Worm (Caenorhabditis elegans) whole organism, young adult: ENCODE measurements around the gene Y38H8A.2.
A peak's percentile ranks its signal among the peaks of the same experiment; 100 is the strongest.
"Not testable (repeated sequence)": the region's sequence is repeated elsewhere in the genome, so short reads cannot be mapped to it uniquely, and the experiment has no call there.

Experiments used
- B0019.2 ChIP-seq: fragments of 200-800 bp; sonication (Bioruptor generic); conservative IDR thresholded peaks from 2 replicates; pipeline ENCODE4 v1.3.6; 2022; ENCODE audit warnings: missing genetic modification reagents, missing genetic modification characterization, missing compliant biosample characterization
- F10E7.11 ChIP-seq: sonication (generic microtip); optimal IDR thresholded peaks from 2 replicates; lab custom pipeline; 2017; ENCODE audit warnings: mild to moderate bottlenecking, missing genetic modification characterization, moderate library complexity, missing compliant biosample characterization
- F23B12.7 ChIP-seq: sonication (generic microtip); optimal IDR thresholded peaks from 2 replicates; lab custom pipeline; 2017; ENCODE audit warnings: missing genetic modification characterization, mild to moderate bottlenecking, missing compliant biosample characterization, antibody characterized with exemption, moderate library complexity; ENCODE audit not compliant: insufficient read depth
- F33H1.4 ChIP-seq: fragments of 200-800 bp; sonication (Bioruptor generic); IDR thresholded peaks from 2 replicates; pipeline ENCODE4 v1.3.6; 2022; ENCODE audit warnings: missing genetic modification reagents, missing genetic modification characterization, missing compliant biosample characterization
- F52B5.7 ChIP-seq: sonication (generic microtip); optimal IDR thresholded peaks from 2 replicates; lab custom pipeline; 2016; ENCODE audit warnings: mild to moderate bottlenecking, missing genetic modification characterization, missing compliant biosample characterization
- ama-1 ChIP-seq, 3 experiments: fragments of 150-350 bp in 1 of 3; sonication (generic microtip) in 2 of 3; optimal IDR thresholded peaks; 2 replicates each; lab custom pipeline; 2014 to 2018; ENCODE audit warnings: missing biosample characterization in 2 of 3, missing genetic modification characterization in 2 of 3, missing genetic modification reagents in 2 of 3
- aptf-2 ChIP-seq: fragments of 200-800 bp; sonication (Bioruptor generic); conservative IDR thresholded peaks from 2 replicates; pipeline ENCODE4 v1.3.6; 2022; ENCODE audit warnings: missing genetic modification reagents, missing genetic modification characterization, missing compliant biosample characterization
- attf-6 ChIP-seq: fragments of 200-800 bp; sonication (Bioruptor generic); IDR thresholded peaks from 2 replicates; pipeline ENCODE4 v1.3.6; 2022; ENCODE audit warnings: missing genetic modification reagents, missing genetic modification characterization, missing compliant biosample characterization
- ccch-3 ChIP-seq: fragments of 200-800 bp; sonication (Bioruptor generic); optimal IDR thresholded peaks from 2 replicates; lab custom pipeline; 2018; ENCODE audit warnings: mild to moderate bottlenecking, missing genetic modification characterization, missing compliant biosample characterization
- ceh-91 ChIP-seq: fragments of 200-800 bp; sonication (Bioruptor generic); IDR thresholded peaks from 2 replicates; pipeline ENCODE4 v1.3.6; 2022; ENCODE audit warnings: missing genetic modification reagents, missing genetic modification characterization, missing compliant biosample characterization
- dpl-1 ChIP-seq: fragments of 150-350 bp; optimal IDR thresholded peaks from 2 replicates; lab custom pipeline; 2014; ENCODE audit warnings: missing biosample characterization, missing genetic modification reagents, missing genetic modification characterization
- efl-1 ChIP-seq: fragments of 150-350 bp; optimal IDR thresholded peaks from 2 replicates; lab custom pipeline; 2014; ENCODE audit warnings: missing biosample characterization, missing genetic modification reagents, missing genetic modification characterization
- him-1 ChIP-seq: sonication (generic microtip); optimal IDR thresholded peaks from 2 replicates; lab custom pipeline; 2016; ENCODE audit warnings: missing genotype, missing genetic modification reagents, missing genetic modification characterization, missing compliant biosample characterization
- hmg-1.2 ChIP-seq: fragments of 200-800 bp; sonication (Bioruptor generic); IDR thresholded peaks from 2 replicates; pipeline ENCODE4 v1.3.6; 2022; ENCODE audit warnings: missing genetic modification reagents, missing genetic modification characterization, missing compliant biosample characterization
- lag-1 ChIP-seq: fragments of 200-800 bp; sonication (Bioruptor generic); IDR thresholded peaks from 2 replicates; pipeline ENCODE4 v1.3.6; 2022; ENCODE audit warnings: missing genetic modification reagents, missing genetic modification characterization, missing compliant biosample characterization
- lin-40 ChIP-seq: sonication (generic microtip); optimal IDR thresholded peaks from 2 replicates; lab custom pipeline; 2016; ENCODE audit warnings: missing genetic modification characterization, mild to moderate bottlenecking, missing compliant biosample characterization, missing genotype, missing genetic modification reagents
- lin-54 ChIP-seq: fragments of 200-800 bp; sonication (Bioruptor generic); optimal IDR thresholded peaks from 2 replicates; lab custom pipeline; 2018; ENCODE audit warnings: mild to moderate bottlenecking, missing genetic modification characterization, missing compliant biosample characterization
- lsl-1 ChIP-seq: fragments of 200-800 bp; sonication (Bioruptor generic); optimal IDR thresholded peaks from 2 replicates; lab custom pipeline; 2018; ENCODE audit warnings: mild to moderate bottlenecking, missing genetic modification characterization, moderate library complexity, missing compliant biosample characterization
- madf-6 ChIP-seq: fragments of 200-800 bp; sonication (Bioruptor generic); IDR thresholded peaks from 2 replicates; pipeline ENCODE4 v1.3.6; 2022; ENCODE audit warnings: missing genetic modification reagents, missing genetic modification characterization, missing compliant biosample characterization
- madf-8 ChIP-seq: fragments of 200-800 bp; sonication (Bioruptor generic); conservative IDR thresholded peaks from 2 replicates; pipeline ENCODE4 v1.3.6; 2022; ENCODE audit warnings: missing genetic modification reagents, missing genetic modification characterization, missing compliant biosample characterization
- nfya-1 ChIP-seq: sonication (generic microtip); optimal IDR thresholded peaks from 2 replicates; lab custom pipeline; 2017; ENCODE audit warnings: antibody characterized with exemption, missing compliant biosample characterization, missing genetic modification characterization, borderline replicate concordance; ENCODE audit not compliant: insufficient read depth
- nhr-80 ChIP-seq: sonication (generic microtip); optimal IDR thresholded peaks from 2 replicates; lab custom pipeline; 2016; ENCODE audit warnings: missing genetic modification characterization, missing compliant biosample characterization
- pbrm-1 ChIP-seq: fragments of 200-800 bp; sonication (Bioruptor generic); IDR thresholded peaks from 2 replicates; pipeline ENCODE4 v1.3.6; 2022; ENCODE audit warnings: missing genetic modification reagents, missing genetic modification characterization, missing compliant biosample characterization
- rpc-1 ChIP-seq, 2 experiments: fragments of 150-350 bp in 1 of 2; sonication (generic microtip) in 1 of 2; optimal IDR thresholded peaks; 2 replicates each; lab custom pipeline; 2014 to 2018; ENCODE audit warnings: missing biosample characterization in 1 of 2, missing genetic modification characterization in 1 of 2, missing genetic modification reagents in 1 of 2, missing genotype in 1 of 2
- sea-2 ChIP-seq: fragments of 200-800 bp; sonication (Bioruptor generic); IDR thresholded peaks from 2 replicates; pipeline ENCODE4 v1.3.6; 2022; ENCODE audit warnings: missing genetic modification characterization, missing compliant biosample characterization
- snpc-4 ChIP-seq, 5 experiments: fragments of 150-350 bp in 1 of 5; sonication (generic microtip) in 4 of 5; optimal IDR thresholded peaks; 2 replicates each; lab custom pipeline; 2014 to 2018; ENCODE audit warnings: missing genetic modification characterization in 5 of 5, missing biosample characterization in 3 of 5, antibody characterized with exemption in 2 of 5, mild to moderate bottlenecking in 2 of 5, missing compliant biosample characterization in 2 of 5, missing genotype in 2 of 5, moderate library complexity in 2 of 5, missing genetic modification reagents in 1 of 5
- tlf-1 ChIP-seq: fragments of 200-800 bp; sonication (Bioruptor generic); optimal IDR thresholded peaks from 2 replicates; lab custom pipeline; 2018; ENCODE audit warnings: mild to moderate bottlenecking, missing genetic modification characterization, missing compliant biosample characterization
- unc-130 ChIP-seq: sonication (generic microtip); optimal IDR thresholded peaks from 2 replicates; lab custom pipeline; 2016; ENCODE audit warnings: missing genetic modification reagents, missing genetic modification characterization, missing compliant biosample characterization
- xnd-1 ChIP-seq: sonication (generic microtip); optimal IDR thresholded peaks from 2 replicates; lab custom pipeline; 2016; ENCODE audit warnings: missing genotype, missing genetic modification reagents, missing genetic modification characterization, missing compliant biosample characterization
- zfh-2 ChIP-seq: fragments of 200-800 bp; sonication (Bioruptor generic); conservative IDR thresholded peaks from 2 replicates; pipeline ENCODE4 v1.3.6; 2022; ENCODE audit warnings: missing genetic modification reagents, missing genetic modification characterization, missing compliant biosample characterization
- ztf-18 ChIP-seq: sonication (generic microtip); optimal IDR thresholded peaks from 2 replicates; lab custom pipeline; 2016; ENCODE audit warnings: missing genotype, mild to moderate bottlenecking, missing genetic modification characterization, missing compliant biosample characterization

The Y38H8A.2 gene

DNA sequence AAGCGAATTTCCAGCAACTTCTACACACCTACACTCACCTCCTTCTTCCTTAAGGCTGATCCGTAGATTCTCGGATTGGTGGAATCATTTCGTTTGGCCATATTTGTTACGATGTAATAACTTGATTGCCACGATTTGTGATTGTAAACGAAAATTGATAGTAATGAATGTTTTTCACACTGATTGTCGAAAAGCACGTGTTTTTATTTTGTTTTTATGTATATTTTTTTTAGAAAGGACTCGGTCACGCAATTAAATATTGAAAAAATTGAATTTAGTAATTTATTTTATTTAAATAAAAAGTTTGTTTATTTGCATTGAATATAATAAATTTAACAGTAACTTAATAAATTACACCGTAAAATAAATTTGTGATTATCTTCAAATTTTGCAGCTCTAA lies 40.3 kb upstream of the Y38H8A.2 start, which contains the start of gene K09B11.5:
Gene K09B11.5 (minus strand): TSS at position 101 of the 400 bp plus-strand sequence.
- TF ChIP-seq lin-40 (tag; lab: Kevin White, UChicago); unc-130 (GFP tag; lab: Kevin White, UChicago); snpc-4 (GFP tag; optimal IDR thresholded peaks at IDR 0.05; lab: Kevin White, UChicago); snpc-4 (tag; optimal IDR thresholded peaks at IDR 0.05; lab: Kevin White, UChicago): not testable (repeated sequence)

DNA sequence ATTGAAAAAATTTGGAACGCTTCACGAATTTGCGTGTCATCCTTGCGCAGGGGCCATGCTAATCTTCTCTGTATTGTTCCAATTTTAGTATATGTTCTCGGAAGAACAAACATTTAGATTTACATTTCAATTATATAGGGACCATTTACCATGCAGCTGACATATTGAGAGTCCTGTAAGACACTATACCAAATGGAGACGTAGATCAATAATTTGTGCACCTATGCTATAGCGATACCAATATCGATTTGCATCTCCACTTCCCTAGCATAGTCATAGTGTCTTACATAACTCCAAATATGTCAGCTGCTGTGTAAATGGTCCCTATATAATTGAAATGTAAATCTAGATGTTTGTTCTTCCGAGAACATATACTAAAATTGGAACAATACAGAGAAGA lies 33.7 kb upstream of the Y38H8A.2 start:
- not testable (repeated sequence) for TF ChIP-seq rpc-1 (optimal IDR thresholded peaks at IDR 0.05; lab: Kevin White, UChicago); snpc-4 (GFP tag; optimal IDR thresholded peaks at IDR 0.05; lab: Kevin White, UChicago)
- TF ChIP-seq rpc-1 (tag; optimal IDR thresholded peaks at IDR 0.05; lab: Kevin White, UChicago) (peak; percentile 51), snpc-4 (tag; optimal IDR thresholded peaks at IDR 0.05; lab: Kevin White, UChicago) (peak in 1 of 4 experiments; percentile 61)

DNA sequence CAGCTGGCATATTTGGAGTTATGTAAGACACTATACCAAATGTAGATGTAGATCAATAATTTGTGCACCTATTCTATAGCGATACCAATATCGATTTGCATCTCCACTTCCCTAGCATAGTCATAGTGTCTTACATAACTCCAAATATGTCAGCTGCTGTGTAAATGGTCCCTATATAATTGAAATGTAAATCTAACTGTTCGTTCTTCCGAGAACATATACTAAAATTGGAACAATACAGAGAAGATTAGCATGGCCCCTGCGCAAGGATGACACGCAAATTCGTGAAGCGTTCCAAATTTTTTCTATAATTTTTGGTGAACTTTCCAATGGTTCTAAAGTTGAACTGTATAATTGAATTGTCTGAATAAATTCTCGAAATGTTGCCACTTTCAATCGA lies 30.7 kb upstream of the Y38H8A.2 start:
- TF ChIP-seq hmg-1.2 (GFP tag; lab: Robert Waterston, UW), result peak; percentile 28
- not testable (repeated sequence) for TF ChIP-seq snpc-4 (GFP tag; optimal IDR thresholded peaks at IDR 0.05; lab: Kevin White, UChicago)
- peak in 1 of 4 experiments; percentile 72 for TF ChIP-seq snpc-4 (tag; optimal IDR thresholded peaks at IDR 0.05; lab: Kevin White, UChicago)
- TF ChIP-seq rpc-1 (optimal IDR thresholded peaks at IDR 0.05; lab: Kevin White, UChicago), result peak; percentile 6
- TF ChIP-seq rpc-1 (tag; optimal IDR thresholded peaks at IDR 0.05; lab: Kevin White, UChicago), result peak; percentile 59
- TF ChIP-seq, all 124 proteins: peak for 3; not testable (repeated sequence) for 121

DNA sequence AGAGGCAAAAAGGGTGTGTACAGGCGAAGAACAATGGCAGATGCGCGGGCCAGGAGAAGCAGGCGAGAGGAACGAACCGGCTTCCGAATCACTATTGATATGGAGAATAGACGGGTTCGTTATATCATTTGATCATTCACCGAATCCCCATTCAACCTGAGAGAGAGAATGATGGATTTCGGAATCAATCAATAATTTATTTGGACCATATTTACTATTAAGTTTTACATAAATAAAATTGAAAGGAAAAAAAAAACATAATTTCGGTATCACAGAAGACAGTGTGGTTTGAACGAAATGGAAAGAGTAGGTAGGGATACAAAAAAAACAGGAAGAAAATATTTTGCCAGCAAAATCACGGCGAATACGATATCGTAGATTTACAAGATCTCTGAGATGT lies 29.0 kb upstream of the Y38H8A.2 start, which contains the start of gene mam-3:
Gene mam-3 (minus strand): TSS at position 101 of the 400 bp plus-strand sequence.
- TF ChIP-seq sea-2 (GFP tag; lab: Robert Waterston, UW) (no peak), tlf-1 (GFP tag; lab: Kevin White, UChicago) (no peak), snpc-4 (GFP tag; optimal IDR thresholded peaks at IDR 0.05; lab: Kevin White, UChicago) (no peak), snpc-4 (tag; optimal IDR thresholded peaks at IDR 0.05; lab: Kevin White, UChicago) (peak in 1 of 4 experiments; percentile 10)

DNA sequence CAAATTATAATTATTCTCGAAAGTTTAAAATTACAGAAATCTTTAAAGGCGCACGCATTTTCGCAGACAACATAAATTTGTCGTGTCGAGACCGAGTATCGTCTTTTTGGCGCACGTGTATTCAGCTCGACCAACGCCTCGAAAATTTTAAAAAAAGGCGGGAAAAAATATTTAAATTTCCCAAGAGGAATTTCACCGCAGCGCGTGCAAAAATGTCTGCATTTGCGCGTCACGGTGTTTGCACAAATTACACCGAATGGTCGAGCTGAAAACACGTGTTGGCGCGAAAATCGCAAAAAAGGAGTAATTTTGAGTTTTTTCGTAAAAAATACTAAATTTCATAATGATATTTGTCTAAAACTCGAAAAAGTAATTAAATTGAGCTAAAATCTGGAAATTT lies 23.5 kb upstream of the Y38H8A.2 start:
- TF ChIP-seq F33H1.4 (GFP tag; lab: Robert Waterston, UW) (peak; percentile 42), attf-6 (GFP tag; lab: Robert Waterston, UW) (peak; percentile 33; the same call in 1 of the 2 replicates), nfya-1 (tag; lab: Kevin White, UChicago) (no peak), pbrm-1 (GFP tag; lab: Robert Waterston, UW) (no peak), F23B12.7 (tag; lab: Kevin White, UChicago) (no peak), ztf-18 (tag; lab: Kevin White, UChicago) (no peak), efl-1 (GFP tag; lab: Kevin White, UChicago) (peak; percentile 71), him-1 (tag; lab: Kevin White, UChicago) (peak; percentile 32), ceh-91 (GFP tag; lab: Robert Waterston, UW) (peak; percentile 32; the same call in 1 of the 2 replicates), ccch-3 (GFP tag; lab: Kevin White, UChicago) (no peak), tlf-1 (GFP tag; lab: Kevin White, UChicago) (peak; percentile 34), nhr-80 (tag; lab: Kevin White, UChicago) (no peak), B0019.2 (GFP tag; lab: Robert Waterston, UW) (no peak), madf-6 (GFP tag; lab: Robert Waterston, UW) (peak; percentile 71), ama-1 (optimal IDR thresholded peaks at IDR 0.05; lab: Kevin White, UChicago) (no peak), ama-1 (GFP tag; optimal IDR thresholded peaks at IDR 0.05; lab: Kevin White, UChicago) (no peak), lsl-1 (GFP tag; lab: Kevin White, UChicago) (peak; percentile 59), madf-8 (GFP tag; lab: Robert Waterston, UW) (0 out of 2 replicates have a peak, but pooled peaks have one; percentile 38), dpl-1 (peak; percentile 30), lag-1 (GFP tag; lab: Robert Waterston, UW) (no peak), F10E7.11 (tag; lab: Kevin White, UChicago) (no peak), xnd-1 (tag; lab: Kevin White, UChicago) (peak; percentile 67), F52B5.7 (tag; lab: Kevin White, UChicago) (no peak), snpc-4 (GFP tag; optimal IDR thresholded peaks at IDR 0.05; lab: Kevin White, UChicago) (no peak), snpc-4 (tag; optimal IDR thresholded peaks at IDR 0.05; lab: Kevin White, UChicago) (peak in 1 of 4 experiments; percentile 22), lin-54 (GFP tag; lab: Kevin White, UChicago) (peak; percentile 15), zfh-2 (GFP tag; lab: Robert Waterston, UW) (no peak), aptf-2 (GFP tag; lab: Robert Waterston, UW) (peak; percentile 84), rpc-1 (optimal IDR thresholded peaks at IDR 0.05; lab: Kevin White, UChicago) (no peak), rpc-1 (tag; optimal IDR thresholded peaks at IDR 0.05; lab: Kevin White, UChicago) (no peak)
